Fruit fly (Drosophila melanogaster): ENCODE data around the gene U2af38.

The U2af38 gene

DNA sequence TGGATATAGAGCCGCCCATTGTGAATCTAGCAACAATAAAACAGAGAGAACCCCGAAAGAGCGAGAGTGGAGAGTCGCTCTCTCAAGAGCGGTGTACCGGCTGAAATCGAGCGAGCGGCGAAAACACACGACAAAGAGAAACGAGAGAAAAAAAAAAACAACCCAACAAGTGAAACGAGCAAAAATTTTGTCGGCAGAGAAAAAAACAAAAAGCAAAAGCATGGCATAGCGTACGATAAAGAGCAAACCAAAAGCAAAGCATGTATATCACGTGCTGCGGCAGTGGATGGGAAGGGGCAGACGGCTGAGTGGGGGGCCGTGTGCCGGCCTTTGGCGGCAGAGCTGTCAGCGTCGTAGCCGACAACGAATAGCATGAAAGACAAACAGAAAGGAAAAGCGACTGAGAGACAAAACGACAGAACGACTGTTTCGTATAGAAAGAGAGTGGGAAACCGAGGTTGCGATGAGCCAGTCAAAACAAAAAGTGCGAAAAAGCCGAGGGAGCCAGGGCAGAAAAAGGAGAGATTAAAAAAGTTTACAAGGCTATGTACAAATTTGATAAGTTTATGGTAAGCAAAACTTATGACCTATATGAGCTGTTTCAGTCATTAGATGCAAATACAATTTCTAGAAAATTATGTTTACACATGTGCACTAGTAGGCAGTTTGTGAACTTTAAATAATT, 47.7 kb downstream of the U2af38 start (continued):
- TF ChIP-seq CG11696 (GFP tag; IDR thresholded peaks at IDR 0.05), result no peak
- TF ChIP-seq ssp (GFP tag; IDR thresholded peaks at IDR 0.05), result no peak
- TF ChIP-seq CG1603 (tag; optimal IDR thresholded peaks at IDR 0.05), result no peak
- TF ChIP-seq mirr (GFP tag; optimal IDR thresholded peaks at IDR 0.05), result peak; percentile 41
- TF ChIP-seq CG12236 (GFP tag; optimal IDR thresholded peaks at IDR 0.05), result no peak
- peak; percentile 39; the same call in 1 of the 2 replicates for TF ChIP-seq CG32772 (GFP tag; IDR thresholded peaks at IDR 0.05)
- peak; percentile 94 for TF ChIP-seq CG3163 (GFP tag; optimal IDR thresholded peaks at IDR 0.05)
- TF ChIP-seq Bteb2 (GFP tag; optimal IDR thresholded peaks at IDR 0.05), result no peak
- TF ChIP-seq Scr (GFP tag; IDR thresholded peaks at IDR 0.05; ENCODE audit: partially characterized antibody), result peak; percentile 43
- TF ChIP-seq Ada2b (GFP tag; IDR thresholded peaks at IDR 0.05), result no peak
- TF ChIP-seq abd-A (tag; optimal IDR thresholded peaks at IDR 0.05), result peak; percentile 86
- no peak for TF ChIP-seq gcm (GFP tag; optimal IDR thresholded peaks at IDR 0.05)
- no peak for TF ChIP-seq CG14965 (GFP tag; optimal IDR thresholded peaks at IDR 0.05; ENCODE audit: borderline replicate concordance)
- no peak for TF ChIP-seq CG15514 (GFP tag; optimal IDR thresholded peaks at IDR 0.05)
- no peak for TF ChIP-seq CG8388 (GFP tag; optimal IDR thresholded peaks at IDR 0.05)
- peak; percentile 37 for TF ChIP-seq CG10543 (GFP tag; optimal IDR thresholded peaks at IDR 0.05)
- TF ChIP-seq kah (GFP tag; optimal IDR thresholded peaks at IDR 0.05), result peak; percentile 43
- peak; percentile 23 for TF ChIP-seq lab (GFP tag; optimal IDR thresholded peaks at IDR 0.05)
- no peak for TF ChIP-seq CTCF (GFP tag; optimal IDR thresholded peaks at IDR 0.05)
- peak; percentile 19 for TF ChIP-seq Hey (tag; optimal IDR thresholded peaks at IDR 0.05)
- TF ChIP-seq bab2 (GFP tag; optimal IDR thresholded peaks at IDR 0.05), result no peak
- peak; percentile 67 for TF ChIP-seq Med (GFP tag)
- TF ChIP-seq CG8765 (GFP tag; IDR thresholded peaks at IDR 0.05), result no peak
- no peak for TF ChIP-seq CG10274 (GFP tag; optimal IDR thresholded peaks at IDR 0.05)
- TF ChIP-seq sima (GFP tag; optimal IDR thresholded peaks at IDR 0.05), result no peak
- peak; percentile 61 for TF ChIP-seq lbe (GFP tag; optimal IDR thresholded peaks at IDR 0.05)
- TF ChIP-seq CG13894 (tag; optimal IDR thresholded peaks at IDR 0.05), result peak; percentile 23
- peak; percentile 40 for TF ChIP-seq Deaf1 (tag; optimal IDR thresholded peaks at IDR 0.05)
- no peak for TF ChIP-seq Elba2 (GFP tag; optimal IDR thresholded peaks at IDR 0.05)
- peak; percentile 67 for TF ChIP-seq CG13287 (GFP tag; IDR thresholded peaks at IDR 0.05; ENCODE audit: partially characterized antibody)
- TF ChIP-seq pros (GFP tag; optimal IDR thresholded peaks at IDR 0.05), result peak; percentile 54
- TF ChIP-seq CG7987 (GFP tag; optimal IDR thresholded peaks at IDR 0.05), result peak; percentile 89
- TF ChIP-seq bowl (GFP tag; IDR thresholded peaks at IDR 0.05), result no peak
- peak; percentile 32 for TF ChIP-seq CG34376 (GFP tag; optimal IDR thresholded peaks at IDR 0.05)
- TF ChIP-seq B-H1 (GFP tag; IDR thresholded peaks at IDR 0.05), result no peak
- no peak for TF ChIP-seq CG3407 (GFP tag; optimal IDR thresholded peaks at IDR 0.05)
- TF ChIP-seq CG10209 (GFP tag; optimal IDR thresholded peaks at IDR 0.05), result peak; percentile 85
- peak; percentile 14 for TF ChIP-seq CG10431 (GFP tag; optimal IDR thresholded peaks at IDR 0.05)
- TF ChIP-seq Ravus (GFP tag; IDR thresholded peaks at IDR 0.05), result no peak
- TF ChIP-seq otp (GFP tag; IDR thresholded peaks at IDR 0.05), result no peak
- TF ChIP-seq hkb (optimal IDR thresholded peaks at IDR 0.05), result no peak
- 0 out of 2 replicates have a peak, but pooled peaks have one; percentile 32 for TF ChIP-seq hkb (GFP tag; IDR thresholded peaks at IDR 0.05)
- no peak for TF ChIP-seq CG7271 (tag; optimal IDR thresholded peaks at IDR 0.05)
- no peak for TF ChIP-seq CG11085 (GFP tag; IDR thresholded peaks at IDR 0.05)
- no peak for TF ChIP-seq pum (GFP tag; optimal IDR thresholded peaks at IDR 0.05)
- TF ChIP-seq CG11695 (GFP tag; IDR thresholded peaks at IDR 0.05), result no peak
- TF ChIP-seq stwl (tag; optimal IDR thresholded peaks at IDR 0.05), result no peak
- TF ChIP-seq CG11398 (GFP tag; optimal IDR thresholded peaks at IDR 0.05), result no peak
- TF ChIP-seq CG16813 (GFP tag; IDR thresholded peaks at IDR 0.05; ENCODE audit: partially characterized antibody), result 0 out of 3 replicates have a peak, but pooled peaks have one; percentile 6
- no peak for TF ChIP-seq nmo (GFP tag; optimal IDR thresholded peaks at IDR 0.05)
